Worm (Caenorhabditis elegans): ENCODE results near the gene Y57A10C.11.

Gene Y57A10C.11

ce11 chrII:12459422-12459821 is 44.7 kb upstream of the Y57A10C.11 start, which contains the start of gene tag-281 (continued):
- TF ChIP-seq lin-39 (tag; optimal IDR thresholded peaks at IDR 0.05) (peak; percentile 84), ets-5 (GFP tag; IDR thresholded peaks at IDR 0.05) (no peak), ceh-88 (GFP tag; IDR thresholded peaks at IDR 0.05) (peak; percentile 54; the same call in 1 of the 2 replicates), alr-1 (tag; optimal IDR thresholded peaks at IDR 0.05; ENCODE audit: borderline replicate concordance) (no peak), tbx-2 (tag; optimal IDR thresholded peaks at IDR 0.05) (peak; percentile 87), hpl-2 (GFP tag; optimal IDR thresholded peaks at IDR 0.05) (no peak), mef-2 (tag; optimal IDR thresholded peaks at IDR 0.05) (no peak), hlh-4 (tag; optimal IDR thresholded peaks at IDR 0.05) (no peak), nhr-76 (tag; optimal IDR thresholded peaks at IDR 0.05) (no peak), elt-3 (tag; optimal IDR thresholded peaks at IDR 0.05) (peak in 2 of 6 experiments; percentile 74 to 86), C34B4.2 (tag; optimal IDR thresholded peaks at IDR 0.05) (no peak), dpl-1 (GFP tag; optimal IDR thresholded peaks at IDR 0.05) (peak; percentile 98 to 99 (median 98)), dsc-1 (tag; optimal IDR thresholded peaks at IDR 0.05) (peak; percentile 84), skn-1 (tag; optimal IDR thresholded peaks at IDR 0.05) (peak; percentile 84), lin-13 (GFP tag; optimal IDR thresholded peaks at IDR 0.05) (peak; percentile 86), egl-27 (tag; optimal IDR thresholded peaks at IDR 0.05) (no peak), Y116A8C.19 (tag; optimal IDR thresholded peaks at IDR 0.05; ENCODE audit: borderline replicate concordance) (no peak), nhr-77 (tag; optimal IDR thresholded peaks at IDR 0.05) (peak; percentile 21), lsy-2 (tag; optimal IDR thresholded peaks at IDR 0.05) (peak; percentile 91 to 93), hlh-17 (GFP tag; optimal IDR thresholded peaks at IDR 0.05; ENCODE audit: borderline replicate concordance) (no peak), nhr-47 (tag; optimal IDR thresholded peaks at IDR 0.05) (peak; percentile 93), jun-1 (tag; optimal IDR thresholded peaks at IDR 0.05) (peak; percentile 86), efl-1 (optimal IDR thresholded peaks at IDR 0.05) (peak; percentile 97 to 99), efl-1 (GFP tag; optimal IDR thresholded peaks at IDR 0.05 in 1 of 2) (peak; percentile 98 to 100), sox-4 (tag; optimal IDR thresholded peaks at IDR 0.05) (peak; percentile 45), grh-1 (GFP tag; IDR thresholded peaks at IDR 0.05) (peak; percentile 86), lin-35 (GFP tag; optimal IDR thresholded peaks at IDR 0.05) (peak; percentile 99), rnt-1 (tag; optimal IDR thresholded peaks at IDR 0.05) (peak; percentile 91), fkh-4 (tag; optimal IDR thresholded peaks at IDR 0.05; ENCODE audit: borderline replicate concordance) (no peak), tlp-1 (tag; optimal IDR thresholded peaks at IDR 0.05) (no peak), ceh-82 (tag; optimal IDR thresholded peaks at IDR 0.05) (peak; percentile 80 to 93 (median 89)), mdl-1 (tag; optimal IDR thresholded peaks at IDR 0.05) (peak in 1 of 2 experiments; percentile 69), aha-1 (tag; optimal IDR thresholded peaks at IDR 0.05) (peak; percentile 74), vab-15 (tag; optimal IDR thresholded peaks at IDR 0.05) (peak; percentile 53), nhr-237 (tag; optimal IDR thresholded peaks at IDR 0.05) (no peak), xbp-1 (tag; optimal IDR thresholded peaks at IDR 0.05) (peak; percentile 87), zip-4 (GFP tag; optimal IDR thresholded peaks at IDR 0.05) (peak; percentile 42), mep-1 (tag; optimal IDR thresholded peaks at IDR 0.05) (peak; percentile 91), irx-1 (tag; optimal IDR thresholded peaks at IDR 0.05) (peak; percentile 75), ceh-90 (tag; optimal IDR thresholded peaks at IDR 0.05) (peak; percentile 20), lin-15B (tag; optimal IDR thresholded peaks at IDR 0.05) (peak; percentile 88), lin-14 (GFP tag; optimal IDR thresholded peaks at IDR 0.05) (peak; percentile 89), lir-3 (tag; optimal IDR thresholded peaks at IDR 0.05; ENCODE audit: poor library complexity) (peak; percentile 57), C04F5.9 (tag; optimal IDR thresholded peaks at IDR 0.05) (peak; percentile 67), snpc-4 (tag; optimal IDR thresholded peaks at IDR 0.05) (peak; percentile 85), efl-3 (GFP tag; optimal IDR thresholded peaks at IDR 0.05) (no peak), nhr-11 (tag; optimal IDR thresholded peaks at IDR 0.05) (peak; percentile 71), ceh-63 (GFP tag; optimal IDR thresholded peaks at IDR 0.05) (no peak), nhr-12 (tag; optimal IDR thresholded peaks at IDR 0.05) (no peak), snu-23 (GFP tag; optimal IDR thresholded peaks at IDR 0.05) (peak; percentile 91), nhr-20 (tag; optimal IDR thresholded peaks at IDR 0.05) (peak; percentile 89), nhr-90 (tag; optimal IDR thresholded peaks at IDR 0.05; ENCODE audit: poor library complexity) (peak; percentile 90), ama-1 (optimal IDR thresholded peaks at IDR 0.05) (no peak)

Data from whole organism, L1 larva.